Fruit fly (Drosophila melanogaster) whole organism, adult: ENCODE data around the gene CG10638.

ENCODE experiments used
- CG11617 ChIP-seq: fragments of 200-800 bp; sonication (Bioruptor generic); optimal IDR thresholded peaks from 2 replicates; lab custom pipeline; 2017; ENCODE audit warnings: mild to moderate bottlenecking, missing biosample characterization, missing genetic modification reagents, missing genetic modification characterization
- CG12768 ChIP-seq: fragments of 200-800 bp; sonication (Bioruptor generic); optimal IDR thresholded peaks from 2 replicates; lab custom pipeline; 2017; ENCODE audit warnings: missing biosample characterization, missing genetic modification characterization, mild to moderate bottlenecking, moderate library complexity, missing genetic modification reagents
- CG14711 ChIP-seq: fragments of 200-800 bp; sonication (Bioruptor generic); optimal IDR thresholded peaks from 2 replicates; lab custom pipeline; 2018; ENCODE audit warnings: missing biosample characterization, mild to moderate bottlenecking, missing genetic modification characterization, moderate library complexity
- CG1620 ChIP-seq: fragments of 200-800 bp; sonication (Bioruptor generic); optimal IDR thresholded peaks from 2 replicates; lab custom pipeline; 2016; ENCODE audit warnings: missing biosample characterization, missing genetic modification characterization
- CG33017 ChIP-seq: fragments of 200-800 bp; sonication (Bioruptor generic); optimal IDR thresholded peaks from 2 replicates; lab custom pipeline; 2018; ENCODE audit warnings: missing biosample characterization, mild to moderate bottlenecking, missing genetic modification characterization, moderate library complexity
- CG5204 ChIP-seq: fragments of 200-800 bp; sonication (Bioruptor generic); optimal IDR thresholded peaks from 2 replicates; lab custom pipeline; 2016; ENCODE audit warnings: missing biosample characterization, missing genetic modification characterization
- CG7045 ChIP-seq: fragments of 200-800 bp; sonication (Bioruptor generic); optimal IDR thresholded peaks from 2 replicates; lab custom pipeline; 2017; ENCODE audit warnings: missing biosample characterization, mild to moderate bottlenecking, missing genetic modification characterization
- CG7101 ChIP-seq: fragments of 200-800 bp; sonication (Bioruptor generic); optimal IDR thresholded peaks from 2 replicates; lab custom pipeline; 2018; ENCODE audit warnings: missing biosample characterization, mild to moderate bottlenecking, missing genetic modification characterization, moderate library complexity
- Clk ChIP-seq: fragments of 200-800 bp; sonication (Bioruptor generic); optimal IDR thresholded peaks from 2 replicates; lab custom pipeline; 2017; ENCODE audit warnings: missing biosample characterization, missing genetic modification characterization
- Crg-1 ChIP-seq: fragments of 200-800 bp; sonication (Bioruptor generic); optimal IDR thresholded peaks from 2 replicates; lab custom pipeline; 2016; ENCODE audit warnings: missing biosample characterization, missing genetic modification characterization
- Hr96 ChIP-seq: fragments of 200-800 bp; sonication (Bioruptor generic); optimal IDR thresholded peaks from 2 replicates; lab custom pipeline; 2016; ENCODE audit warnings: missing biosample characterization, missing genetic modification characterization
- Mnt ChIP-seq: fragments of 200-800 bp; sonication (Bioruptor generic); optimal IDR thresholded peaks from 2 replicates; lab custom pipeline; 2016; ENCODE audit warnings: missing biosample characterization, mild to moderate bottlenecking, missing genetic modification characterization
- bab1 ChIP-seq: fragments of 200-800 bp; sonication (Bioruptor generic); optimal IDR thresholded peaks from 3 replicates; lab custom pipeline; 2019; ENCODE audit warnings: missing biosample characterization, mild to moderate bottlenecking, missing genetic modification characterization, moderate library complexity
- cic ChIP-seq: fragments of 200-800 bp; sonication (Bioruptor generic); optimal IDR thresholded peaks from 2 replicates; lab custom pipeline; 2017; ENCODE audit warnings: missing biosample characterization, mild to moderate bottlenecking, missing genetic modification characterization, moderate library complexity
- cnc ChIP-seq, 2 experiments: fragments of >200 bp; optimal IDR thresholded peaks; 2 replicates each; lab custom pipeline; 2017
- kay ChIP-seq: fragments of 200-800 bp; sonication (Bioruptor generic); peaks from one replicate; lab custom pipeline; 2016; ENCODE audit warnings: missing biosample characterization, missing genetic modification characterization, borderline replicate concordance
- ovo ChIP-seq: fragments of 200-800 bp; sonication (Bioruptor generic); optimal IDR thresholded peaks from 2 replicates; lab custom pipeline; 2016; ENCODE audit warnings: missing biosample characterization, missing genetic modification characterization
- pad ChIP-seq: fragments of 200-800 bp; sonication (Bioruptor generic); optimal IDR thresholded peaks from 3 replicates; lab custom pipeline; 2017; ENCODE audit warnings: missing biosample characterization, missing genetic modification characterization, mild to moderate bottlenecking, moderate library complexity, missing genetic modification reagents
- tj ChIP-seq: fragments of 200-800 bp; sonication (Bioruptor generic); optimal IDR thresholded peaks from 3 replicates; lab custom pipeline; 2017; ENCODE audit warnings: missing biosample characterization, mild to moderate bottlenecking, missing genetic modification characterization, moderate library complexity
- toe ChIP-seq: fragments of 200-800 bp; sonication (Bioruptor generic); optimal IDR thresholded peaks from 2 replicates; lab custom pipeline; 2016; ENCODE audit warnings: missing biosample characterization, missing genetic modification characterization

The CG10638 gene

dm6 chr3L:12519315-12519714 is 18.2 kb upstream of the CG10638 start:
- no peak for TF ChIP-seq Clk
- TF ChIP-seq CG12768 (GFP tag; lab: Kevin White, UChicago) = no peak
- peak; percentile 83 for TF ChIP-seq cic (GFP tag; lab: Kevin White, UChicago)
- no peak for TF ChIP-seq Crg-1 (GFP tag; lab: Kevin White, UChicago)
- TF ChIP-seq CG7101 (tag; lab: Kevin White, UChicago) = no peak
- peak; percentile 73 for TF ChIP-seq Mnt (GFP tag; lab: Kevin White, UChicago)
- no peak for TF ChIP-seq CG1620 (GFP tag; lab: Kevin White, UChicago)
- TF ChIP-seq bab1 = no peak
- no peak for TF ChIP-seq CG11617
- no peak for TF ChIP-seq toe (GFP tag; lab: Kevin White, UChicago)
- no peak for TF ChIP-seq pad (GFP tag; lab: Kevin White, UChicago)
- no peak for TF ChIP-seq CG5204
- TF ChIP-seq CG14711 (tag; lab: Kevin White, UChicago) = no peak
- TF ChIP-seq CG33017 (tag; lab: Kevin White, UChicago) = no peak

dm6 chr3L:12517443-12518209 is 16.5 kb upstream of the CG10638 start:
- TF ChIP-seq Clk (peak; percentile 18), CG7101 (tag; lab: Kevin White, UChicago) (no peak), bab1 (no peak), Hr96 (GFP tag; lab: Kevin White, UChicago) (no peak), CG12768 (GFP tag; lab: Kevin White, UChicago) (peak; percentile 57), kay (GFP tag; lab: Kevin White, UChicago) (no peak), pad (GFP tag; lab: Kevin White, UChicago) (peak; percentile 2), CG1620 (GFP tag; lab: Kevin White, UChicago) (no peak), CG14711 (tag; lab: Kevin White, UChicago) (no peak), ovo (GFP tag; lab: Kevin White, UChicago) (no peak), CG5204 (no peak), CG11617 (no peak), CG7045 (GFP tag; lab: Kevin White, UChicago) (no peak), tj (no peak)

- peak; percentile 72 to 77 for TF ChIP-seq cnc (optimal IDR thresholded peaks at IDR 0.05; lab: Kevin White, UChicago)
- TF ChIP-seq bab1 = peak; percentile 10
- TF ChIP-seq toe (GFP tag; lab: Kevin White, UChicago) = no peak
- TF ChIP-seq CG14711 (tag; lab: Kevin White, UChicago) = no peak
- TF ChIP-seq cic (GFP tag; lab: Kevin White, UChicago) = peak; percentile 34
- TF ChIP-seq Clk = no peak
- no peak for TF ChIP-seq CG7101 (tag; lab: Kevin White, UChicago)
- TF ChIP-seq Crg-1 (GFP tag; lab: Kevin White, UChicago) = no peak
- TF ChIP-seq Mnt (GFP tag; lab: Kevin White, UChicago) = peak; percentile 37
- TF ChIP-seq ovo (GFP tag; lab: Kevin White, UChicago) = peak; percentile 99
- TF ChIP-seq pad (GFP tag; lab: Kevin White, UChicago) = peak; percentile 81
- no peak for TF ChIP-seq kay (GFP tag; lab: Kevin White, UChicago)
- TF ChIP-seq Hr96 (GFP tag; lab: Kevin White, UChicago) = no peak
- TF ChIP-seq CG33017 (tag; lab: Kevin White, UChicago) = no peak
- no peak for TF ChIP-seq CG12768 (GFP tag; lab: Kevin White, UChicago)
- TF ChIP-seq CG1620 (GFP tag; lab: Kevin White, UChicago) = no peak
- no peak for TF ChIP-seq CG5204
- peak; percentile 12 for TF ChIP-seq CG7045 (GFP tag; lab: Kevin White, UChicago)
- no peak for TF ChIP-seq tj
- TF ChIP-seq CG11617 = no peak
Measured at dm6 chr3L:12515691-12516455, 14.8 kb upstream of the CG10638 start.

- TF ChIP-seq bab1 = peak; percentile 91
- TF ChIP-seq CG11617 = peak; percentile 90
- peak; percentile 91 for TF ChIP-seq Mnt (GFP tag; lab: Kevin White, UChicago)
- peak; percentile 97 for TF ChIP-seq Hr96 (GFP tag; lab: Kevin White, UChicago)
- peak; percentile 78 for TF ChIP-seq cic (GFP tag; lab: Kevin White, UChicago)
- peak; percentile 94 for TF ChIP-seq CG12768 (GFP tag; lab: Kevin White, UChicago)
- peak; percentile 90 for TF ChIP-seq CG7101 (tag; lab: Kevin White, UChicago)
- peak; percentile 94 for TF ChIP-seq ovo (GFP tag; lab: Kevin White, UChicago)
- no peak for TF ChIP-seq kay (GFP tag; lab: Kevin White, UChicago)
- peak; percentile 93 for TF ChIP-seq Clk
- TF ChIP-seq CG1620 (GFP tag; lab: Kevin White, UChicago) = peak; percentile 97
- TF ChIP-seq cnc (optimal IDR thresholded peaks at IDR 0.05; lab: Kevin White, UChicago) = no peak
- TF ChIP-seq toe (GFP tag; lab: Kevin White, UChicago) = peak; percentile 98
- peak; percentile 100 for TF ChIP-seq CG14711 (tag; lab: Kevin White, UChicago)
- peak; percentile 86 for TF ChIP-seq pad (GFP tag; lab: Kevin White, UChicago)
- TF ChIP-seq CG5204 = peak; percentile 97
- TF ChIP-seq CG7045 (GFP tag; lab: Kevin White, UChicago) = peak; percentile 89
- TF ChIP-seq Crg-1 (GFP tag; lab: Kevin White, UChicago) = peak; percentile 93
- peak; percentile 78 for TF ChIP-seq CG33017 (tag; lab: Kevin White, UChicago)
- TF ChIP-seq tj = peak; percentile 77
Measured at dm6 chr3L:12514762-12515215, 13.7 kb upstream of the CG10638 start, which contains the start of the genes sti and tral. TSS of gene sti (minus strand) at chr3L:12514815. TSS of gene tral (plus strand) at chr3L:12515059.

dm6 chr3L:12507571-12507970 is 6.5 kb upstream of the CG10638 start, which contains the start of gene CG10654:
TSS of gene CG10654 (minus strand) at chr3L:12507840.
- no peak for TF ChIP-seq cnc (optimal IDR thresholded peaks at IDR 0.05; lab: Kevin White, UChicago)
- TF ChIP-seq Hr96 (GFP tag; lab: Kevin White, UChicago) = no peak
- TF ChIP-seq CG12768 (GFP tag; lab: Kevin White, UChicago) = peak; percentile 54
- TF ChIP-seq tj = no peak
- TF ChIP-seq ovo (GFP tag; lab: Kevin White, UChicago) = no peak
- TF ChIP-seq CG1620 (GFP tag; lab: Kevin White, UChicago) = no peak
- TF ChIP-seq Mnt (GFP tag; lab: Kevin White, UChicago) = no peak
- no peak for TF ChIP-seq pad (GFP tag; lab: Kevin White, UChicago)
